Worm (Caenorhabditis elegans) whole organism, L3 larva: Measurements from ENCODE around the gene CD4.8.
A peak's percentile ranks its signal among the peaks of the same experiment; 100 is the strongest.

Experiments
- aly-2 ChIP-seq: fragments of 150-350 bp; optimal IDR thresholded peaks from 2 replicates; lab custom pipeline; 2014; ENCODE audit warnings: missing biosample characterization, missing genetic modification characterization
- ama-1 ChIP-seq: fragments of 150-350 bp; optimal IDR thresholded peaks from 2 replicates; lab custom pipeline; 2018
- ceh-16 ChIP-seq: sonication (generic microtip); optimal IDR thresholded peaks from 2 replicates; lab custom pipeline; 2017; ENCODE audit warnings: missing biosample characterization, missing genetic modification characterization
- ceh-28 ChIP-seq: fragments of 150-350 bp; optimal IDR thresholded peaks from 2 replicates; lab custom pipeline; 2014; ENCODE audit warnings: missing biosample characterization, missing genetic modification reagents, missing genetic modification characterization
- ceh-82 ChIP-seq: fragments of 150-350 bp; optimal IDR thresholded peaks from 2 replicates; lab custom pipeline; 2014; ENCODE audit warnings: missing biosample characterization, missing genetic modification characterization
- ceh-9 ChIP-seq: sonication (generic microtip); optimal IDR thresholded peaks from 2 replicates; lab custom pipeline; 2018; ENCODE audit warnings: missing biosample characterization, missing genetic modification characterization
- daf-12 ChIP-seq: fragments of 150-350 bp; optimal IDR thresholded peaks from 2 replicates; lab custom pipeline; 2014; ENCODE audit warnings: missing biosample characterization, missing genetic modification reagents, missing genetic modification characterization
- egl-27 ChIP-seq: sonication (generic microtip); optimal IDR thresholded peaks from 4 replicates; lab custom pipeline; 2017; ENCODE audit warnings: missing biosample characterization, missing genetic modification reagents, missing genetic modification characterization
- egl-5 ChIP-seq: fragments of 150-350 bp; optimal IDR thresholded peaks from 2 replicates; lab custom pipeline; 2017; ENCODE audit warnings: missing biosample characterization, missing genetic modification reagents, missing genetic modification characterization, inconsistent platforms
- elt-1 ChIP-seq: fragments of 150-350 bp; optimal IDR thresholded peaks from 2 replicates; lab custom pipeline; 2014; ENCODE audit warnings: missing biosample characterization, missing genetic modification characterization
- elt-3 ChIP-seq, 3 experiments: fragments of 150-350 bp in 1 of 3; sonication (generic microtip) in 2 of 3; optimal IDR thresholded peaks; 2 replicates in 2 of 3; 4 replicates in 1 of 3; lab custom pipeline; 2014 to 2017; ENCODE audit warnings: missing biosample characterization in 3 of 3, missing genetic modification characterization in 3 of 3
- eor-1 ChIP-seq, 2 experiments: fragments of 150-350 bp; optimal IDR thresholded peaks; 2 replicates each; lab custom pipeline; 2014 to 2018; ENCODE audit warnings: missing biosample characterization in 2 of 2, missing genetic modification characterization in 2 of 2
- fkh-2 ChIP-seq: fragments of 150-350 bp; optimal IDR thresholded peaks from 2 replicates; lab custom pipeline; 2014; ENCODE audit warnings: missing biosample characterization, missing genetic modification reagents, missing genetic modification characterization
- fos-1 ChIP-seq: fragments of 150-350 bp; optimal IDR thresholded peaks from 2 replicates; lab custom pipeline; 2014; ENCODE audit warnings: missing biosample characterization, missing genetic modification characterization
- lin-39 ChIP-seq: fragments of 150-350 bp; optimal IDR thresholded peaks from 2 replicates; lab custom pipeline; 2018; ENCODE audit warnings: missing biosample characterization, missing genetic modification reagents, missing genetic modification characterization
- mml-1 ChIP-seq: fragments of 150-350 bp; sonication (generic microtip); optimal IDR thresholded peaks from 3 replicates; lab custom pipeline; 2014; ENCODE audit warnings: missing biosample characterization, missing genetic modification characterization
- nfya-1 ChIP-seq: sonication (generic microtip); optimal IDR thresholded peaks from 2 replicates; lab custom pipeline; 2017; ENCODE audit warnings: missing genetic modification characterization, mild to moderate bottlenecking, missing compliant biosample characterization, antibody characterized with exemption, moderate library complexity; ENCODE audit not compliant: insufficient read depth
- nhr-11 ChIP-seq: fragments of 150-350 bp; optimal IDR thresholded peaks from 2 replicates; lab custom pipeline; 2014; ENCODE audit warnings: missing biosample characterization, missing genetic modification characterization
- nhr-12 ChIP-seq: fragments of 150-350 bp; optimal IDR thresholded peaks from 2 replicates; lab custom pipeline; 2014; ENCODE audit warnings: missing biosample characterization, missing genetic modification characterization
- nhr-23 ChIP-seq: fragments of 150-350 bp; optimal IDR thresholded peaks from 2 replicates; lab custom pipeline; 2014; ENCODE audit warnings: missing biosample characterization, missing genetic modification reagents, missing genetic modification characterization
- nhr-237 ChIP-seq: fragments of 150-350 bp; optimal IDR thresholded peaks from 2 replicates; lab custom pipeline; 2014; ENCODE audit warnings: missing biosample characterization, missing genetic modification characterization
- nhr-76 ChIP-seq: fragments of 150-350 bp; sonication (generic microtip); optimal IDR thresholded peaks from 5 replicates; lab custom pipeline; 2014; ENCODE audit warnings: missing biosample characterization, missing genetic modification characterization
- nhr-77 ChIP-seq: fragments of 150-350 bp; optimal IDR thresholded peaks from 2 replicates; lab custom pipeline; 2014; ENCODE audit warnings: missing biosample characterization, missing genetic modification characterization
- pha-4 ChIP-seq: fragments of 150-350 bp; optimal IDR thresholded peaks from 2 replicates; lab custom pipeline; 2014; ENCODE audit warnings: missing biosample characterization, missing genetic modification reagents, missing genetic modification characterization
- pqm-1 ChIP-seq: fragments of 150-350 bp; optimal IDR thresholded peaks from 2 replicates; lab custom pipeline; 2017; ENCODE audit warnings: missing biosample characterization, missing genetic modification characterization, inconsistent platforms
- sea-2 ChIP-seq: fragments of 150-350 bp; sonication (generic microtip); optimal IDR thresholded peaks from 4 replicates; lab custom pipeline; 2014; ENCODE audit warnings: missing biosample characterization, missing genetic modification reagents, missing genetic modification characterization
- skn-1 ChIP-seq: fragments of 150-350 bp; optimal IDR thresholded peaks from 2 replicates; lab custom pipeline; 2014; ENCODE audit warnings: missing biosample characterization, missing genetic modification characterization
- snpc-4 ChIP-seq: fragments of 150-350 bp; optimal IDR thresholded peaks from 2 replicates; lab custom pipeline; 2014; ENCODE audit warnings: missing biosample characterization, missing genetic modification characterization
- unc-39 ChIP-seq: sonication (generic microtip); optimal IDR thresholded peaks from 4 replicates; lab custom pipeline; 2017; ENCODE audit warnings: missing biosample characterization, missing genetic modification characterization
- unc-62 ChIP-seq: fragments of 150-350 bp; sonication (generic microtip); optimal IDR thresholded peaks from 4 replicates; lab custom pipeline; 2014; ENCODE audit warnings: missing biosample characterization, missing genetic modification reagents, missing genetic modification characterization
- zag-1 ChIP-seq: fragments of 150-350 bp; optimal IDR thresholded peaks from 2 replicates; lab custom pipeline; 2014; ENCODE audit warnings: missing biosample characterization, missing genetic modification characterization
- ztf-11 ChIP-seq: fragments of 150-350 bp; optimal IDR thresholded peaks from 2 replicates; lab custom pipeline; 2014; ENCODE audit warnings: missing biosample characterization, missing genetic modification characterization
- ztf-4 ChIP-seq: fragments of 150-350 bp; optimal IDR thresholded peaks from 2 replicates; lab custom pipeline; 2014; ENCODE audit warnings: missing biosample characterization, missing genetic modification characterization

The CD4.8 gene

ce11 chrV:5630792-5631191 lies 29.6 kb upstream of the CD4.8 start, which contains the start of gene acy-4:
acy-4 (minus strand) TSS chrV:5630892.
- TF ChIP-seq ceh-9 (tag; lab: Kevin White, UChicago): no peak
- TF ChIP-seq, all 47 proteins: peak for 0

ce11 chrV:5628014-5628413 lies 26.9 kb upstream of the CD4.8 start:
- TF ChIP-seq unc-62: peak; percentile 72
- peak; percentile 39 for TF ChIP-seq lin-39 (tag; lab: Kevin White, UChicago)
- no peak for TF ChIP-seq daf-12 (tag; lab: Kevin White, UChicago)

ce11 chrV:5621390-5621789 lies 20.2 kb upstream of the CD4.8 start, which contains the start of gene M03E7.1:
M03E7.1 (plus strand) TSS chrV:5621690.
- TF ChIP-seq daf-12 (tag; lab: Kevin White, UChicago) (no peak), elt-1 (tag; lab: Kevin White, UChicago) (no peak), sea-2 (GFP tag; lab: Kevin White, UChicago) (no peak), ztf-4 (no peak), aly-2 (tag; lab: Kevin White, UChicago) (no peak), pha-4 (tag; lab: Kevin White, UChicago) (no peak), skn-1 (no peak), unc-39 (tag; lab: Kevin White, UChicago) (no peak), fos-1 (no peak), nhr-12 (tag; lab: Kevin White, UChicago) (no peak), nhr-237 (no peak)

ce11 chrV:5620040-5620439 lies 18.9 kb upstream of the CD4.8 start, which contains the start of gene memb-2:
memb-2 (minus strand) TSS chrV:5620140.
- no peak for TF ChIP-seq ztf-11
- TF ChIP-seq egl-5 (tag; lab: Kevin White, UChicago): peak; percentile 21
- TF ChIP-seq nhr-77 (tag; lab: Kevin White, UChicago): no peak
- no peak for TF ChIP-seq mml-1

ce11 chrV:5619372-5619771 lies 18.2 kb upstream of the CD4.8 start:
- TF ChIP-seq nfya-1 (peak; percentile 27), ama-1 (lab: Kevin White, UChicago) (no peak), pha-4 (tag; lab: Kevin White, UChicago) (peak; percentile 39)

ce11 chrV:5617301-5617700 lies 16.1 kb upstream of the CD4.8 start, which contains the start of gene M03E7.2:
M03E7.2 (plus strand) TSS chrV:5617601.
- TF ChIP-seq fos-1: no peak
- no peak for TF ChIP-seq nhr-77 (tag; lab: Kevin White, UChicago)
- TF ChIP-seq ceh-82 (tag; lab: Kevin White, UChicago): no peak
- no peak for TF ChIP-seq snpc-4 (tag; lab: Kevin White, UChicago)
- TF ChIP-seq nhr-76 (tag; lab: Kevin White, UChicago): no peak
- no peak for TF ChIP-seq zag-1 (tag; lab: Kevin White, UChicago)
- TF ChIP-seq ama-1 (lab: Kevin White, UChicago): no peak
- TF ChIP-seq nhr-23 (tag; lab: Kevin White, UChicago): no peak
- no peak for TF ChIP-seq unc-39 (tag; lab: Kevin White, UChicago)
- no peak for TF ChIP-seq pqm-1 (tag; lab: Kevin White, UChicago)
- no peak for TF ChIP-seq nhr-11
- TF ChIP-seq ceh-9 (tag; lab: Kevin White, UChicago): no peak
- TF ChIP-seq elt-3 (tag; optimal IDR thresholded peaks at IDR 0.05; lab: Kevin White, UChicago): no peak
- no peak for TF ChIP-seq ceh-28
- TF ChIP-seq nhr-12 (tag; lab: Kevin White, UChicago): no peak
- no peak for TF ChIP-seq eor-1 (tag; optimal IDR thresholded peaks at IDR 0.05; lab: Kevin White, UChicago)
- TF ChIP-seq egl-27 (tag; lab: Kevin White, UChicago): no peak
- no peak for TF ChIP-seq ceh-16
- TF ChIP-seq fkh-2 (tag; lab: Kevin White, UChicago): no peak
- TF ChIP-seq daf-12 (tag; lab: Kevin White, UChicago): no peak
